Fruit fly (Drosophila melanogaster) whole organism, embryonic: ENCODE results near the gene Plap.

Experiments used
- Ada2b ChIP-seq: fragments of 200-800 bp; sonication (Bioruptor generic); IDR thresholded peaks from 2 replicates; pipeline ENCODE4 v1.3.6; 2022; ENCODE audit warnings: missing biosample characterization, missing genetic modification characterization
- Asciz ChIP-seq: fragments of 200-800 bp; sonication (Bioruptor generic); optimal IDR thresholded peaks from 2 replicates; lab custom pipeline; 2017; ENCODE audit warnings: missing biosample characterization, mild to moderate bottlenecking, missing genetic modification characterization, missing genetic modification reagents
- Atf3 ChIP-seq: fragments of 200-800 bp; sonication (Bioruptor generic); optimal IDR thresholded peaks from 3 replicates; lab custom pipeline; 2016; ENCODE audit warnings: missing biosample characterization, missing genetic modification characterization
- Awh ChIP-seq: fragments of 200-800 bp; sonication (Bioruptor generic); IDR thresholded peaks from 2 replicates; pipeline ENCODE4, ENCODE4 v1.3.6; 2022; ENCODE audit warnings: missing biosample characterization, missing genetic modification characterization
- CG11247 ChIP-seq: fragments of 200-800 bp; sonication (Bioruptor generic); IDR thresholded peaks from 2 replicates; pipeline ENCODE4 v1.3.6; 2022; ENCODE audit warnings: missing biosample characterization, missing genetic modification characterization
- CG12104 ChIP-seq: fragments of 200-800 bp; sonication (Bioruptor generic); optimal IDR thresholded peaks from 3 replicates; lab custom pipeline; 2016; ENCODE audit warnings: missing biosample characterization, missing genetic modification characterization
- CG12299 ChIP-seq: fragments of 200-800 bp; sonication (Bioruptor generic); optimal IDR thresholded peaks from 2 replicates; lab custom pipeline; 2018; ENCODE audit warnings: missing biosample characterization, mild to moderate bottlenecking, missing genetic modification characterization
- CG12769 ChIP-seq: fragments of 200-800 bp; sonication (Bioruptor generic); optimal IDR thresholded peaks from 2 replicates; lab custom pipeline; 2019; ENCODE audit warnings: missing biosample characterization, mild to moderate bottlenecking, missing genetic modification characterization, moderate library complexity
- CG13123 ChIP-seq: fragments of 200-800 bp; sonication (Bioruptor generic); optimal IDR thresholded peaks from 2 replicates; lab custom pipeline; 2016; ENCODE audit warnings: missing biosample characterization, missing genetic modification characterization
- CG13296 ChIP-seq: fragments of 200-800 bp; sonication (Bioruptor generic); optimal IDR thresholded peaks from 3 replicates; lab custom pipeline; 2018; ENCODE audit warnings: missing biosample characterization, mild to moderate bottlenecking, missing genetic modification characterization
- CG14965 ChIP-seq: fragments of 200-800 bp; sonication (Bioruptor generic); optimal IDR thresholded peaks from 2 replicates; lab custom pipeline; 2016; ENCODE audit warnings: missing biosample characterization, missing genetic modification characterization, borderline replicate concordance
- CG16813 ChIP-seq: fragments of 200-800 bp; sonication (Bioruptor generic); IDR thresholded peaks from 3 replicates; pipeline ENCODE4 v1.3.6; 2022; ENCODE audit warnings: missing biosample characterization, missing genetic modification characterization; ENCODE audit not compliant: partially characterized antibody
- CG17802 ChIP-seq: fragments of 200-800 bp; sonication (Bioruptor generic); optimal IDR thresholded peaks from 2 replicates; lab custom pipeline; 2018; ENCODE audit warnings: missing biosample characterization, mild to moderate bottlenecking, missing genetic modification characterization, moderate library complexity
- CG18764 ChIP-seq: fragments of 200-800 bp; sonication (Bioruptor generic); optimal IDR thresholded peaks from 3 replicates; lab custom pipeline; 2016; ENCODE audit warnings: missing biosample characterization, missing genetic modification characterization
- CG2116 ChIP-seq: fragments of 200-800 bp; sonication (Bioruptor generic); optimal IDR thresholded peaks from 3 replicates; lab custom pipeline; 2018; ENCODE audit warnings: missing biosample characterization, mild to moderate bottlenecking, missing genetic modification characterization
- CG31365 ChIP-seq: fragments of 200-800 bp; sonication (Bioruptor generic); optimal IDR thresholded peaks from 2 replicates; lab custom pipeline; 2018; ENCODE audit warnings: missing biosample characterization, mild to moderate bottlenecking, missing genetic modification characterization
- CG3163 ChIP-seq: fragments of 200-800 bp; sonication (Bioruptor generic); optimal IDR thresholded peaks from 3 replicates; lab custom pipeline; 2016; ENCODE audit warnings: missing biosample characterization, missing genetic modification characterization
- CG32767 ChIP-seq: fragments of 200-800 bp; sonication (Bioruptor generic); IDR thresholded peaks from 2 replicates; pipeline ENCODE4 v1.3.6; 2022; ENCODE audit warnings: missing biosample characterization, missing genetic modification characterization
- CG6254 ChIP-seq: fragments of 200-800 bp; sonication (Bioruptor generic); optimal IDR thresholded peaks from 3 replicates; lab custom pipeline; 2017; ENCODE audit warnings: mild to moderate bottlenecking, missing biosample characterization, missing genetic modification reagents, missing genetic modification characterization
- CG7786 ChIP-seq: fragments of 200-800 bp; sonication (Bioruptor generic); optimal IDR thresholded peaks from 2 replicates; lab custom pipeline; 2016; ENCODE audit warnings: missing biosample characterization, missing genetic modification characterization
- CG7963 ChIP-seq: fragments of 200-800 bp; sonication (Bioruptor generic); IDR thresholded peaks from 3 replicates; pipeline ENCODE4 v1.3.6; 2022; ENCODE audit warnings: missing biosample characterization, missing genetic modification characterization; ENCODE audit not compliant: partially characterized antibody
- CHES-1-like ChIP-seq: fragments of 200-800 bp; sonication (Bioruptor generic); optimal IDR thresholded peaks from 2 replicates; lab custom pipeline; 2016; ENCODE audit warnings: missing biosample characterization, missing genetic modification characterization
- Deaf1 ChIP-seq: fragments of 200-800 bp; optimal IDR thresholded peaks from 3 replicates; lab custom pipeline; 2019; ENCODE audit warnings: missing biosample characterization, mild to moderate bottlenecking, missing genetic modification characterization, moderate library complexity
- Doc2 ChIP-seq: fragments of 200-800 bp; sonication (Bioruptor generic); IDR thresholded peaks from 2 replicates; pipeline ENCODE4 v1.3.6; 2022; ENCODE audit warnings: missing biosample characterization, missing genetic modification characterization
- Dp ChIP-seq: fragments of 200-800 bp; sonication (Bioruptor generic); optimal IDR thresholded peaks from 2 replicates; lab custom pipeline; 2018; ENCODE audit warnings: missing biosample characterization, mild to moderate bottlenecking, missing genetic modification characterization, moderate library complexity
- Lhr ChIP-seq: fragments of 200-800 bp; sonication (Bioruptor generic); optimal IDR thresholded peaks from 3 replicates; lab custom pipeline; 2017; ENCODE audit warnings: mild to moderate bottlenecking, missing biosample characterization, missing genetic modification reagents, missing genetic modification characterization
- Lim3 ChIP-seq: fragments of 200-800 bp; sonication (Bioruptor generic); IDR thresholded peaks from 2 replicates; pipeline ENCODE4 v1.3.6; 2022; ENCODE audit warnings: missing biosample characterization, missing genetic modification characterization
- Med ChIP-seq: fragments of 200-800 bp; sonication (Bioruptor generic); peaks from one replicate; lab custom pipeline; 2016; ENCODE audit warnings: missing biosample characterization, missing genetic modification characterization, mild to moderate bottlenecking, inconsistent platforms, moderate library complexity
- Meics ChIP-seq: fragments of 200-800 bp; sonication (Bioruptor generic); optimal IDR thresholded peaks from 2 replicates; lab custom pipeline; 2017; ENCODE audit warnings: missing biosample characterization, mild to moderate bottlenecking, missing genetic modification characterization
- Nf-YC ChIP-seq: fragments of 200-800 bp; optimal IDR thresholded peaks from 3 replicates; lab custom pipeline; 2019; ENCODE audit warnings: missing biosample characterization, mild to moderate bottlenecking, missing genetic modification characterization, moderate library complexity
- Sry-β ChIP-seq: fragments of 200-800 bp; sonication (Bioruptor generic); optimal IDR thresholded peaks from 2 replicates; lab custom pipeline; 2018; ENCODE audit warnings: missing biosample characterization, mild to moderate bottlenecking, missing genetic modification characterization, moderate library complexity
- al ChIP-seq: fragments of 200-800 bp; sonication (Bioruptor generic); IDR thresholded peaks from 2 replicates; pipeline ENCODE4 v1.3.6; 2022; ENCODE audit warnings: missing biosample characterization, missing genetic modification characterization
- chif ChIP-seq, 2 experiments: fragments of 200-800 bp; sonication (Bioruptor generic); optimal IDR thresholded peaks; 3 replicates each; lab custom pipeline; 2016; ENCODE audit warnings: missing biosample characterization in 2 of 2, missing genetic modification characterization in 2 of 2
- ems ChIP-seq: fragments of 200-800 bp; sonication (Bioruptor generic); optimal IDR thresholded peaks from 3 replicates; lab custom pipeline; 2016; ENCODE audit warnings: missing biosample characterization, missing genetic modification characterization
- exex ChIP-seq: fragments of 200-800 bp; sonication (Bioruptor generic); optimal IDR thresholded peaks from 4 replicates; lab custom pipeline; 2018; ENCODE audit warnings: missing biosample characterization, mild to moderate bottlenecking, missing genetic modification characterization, moderate library complexity
- fd102C ChIP-seq: fragments of 200-800 bp; sonication (Bioruptor generic); optimal IDR thresholded peaks from 2 replicates; lab custom pipeline; 2018; ENCODE audit warnings: missing biosample characterization, mild to moderate bottlenecking, missing genetic modification characterization, moderate library complexity
- her ChIP-seq: fragments of 200-800 bp; sonication (Bioruptor generic); optimal IDR thresholded peaks from 2 replicates; lab custom pipeline; 2016; ENCODE audit warnings: missing biosample characterization, missing genetic modification characterization
- ken ChIP-seq: fragments of 200-800 bp; sonication (Bioruptor generic); IDR thresholded peaks from 3 replicates; pipeline ENCODE4 v1.3.6; 2022; ENCODE audit warnings: missing biosample characterization, missing genetic modification characterization
- mirr ChIP-seq: fragments of 200-800 bp; sonication (Bioruptor generic); optimal IDR thresholded peaks from 3 replicates; lab custom pipeline; 2018; ENCODE audit warnings: missing biosample characterization, mild to moderate bottlenecking, missing genetic modification characterization
- nmo ChIP-seq: fragments of 200-800 bp; sonication (Bioruptor generic); optimal IDR thresholded peaks from 2 replicates; lab custom pipeline; 2018; ENCODE audit warnings: missing biosample characterization, mild to moderate bottlenecking, missing genetic modification characterization, moderate library complexity
- org-1 ChIP-seq: fragments of 200-800 bp; sonication (Bioruptor generic); optimal IDR thresholded peaks from 2 replicates; lab custom pipeline; 2017; ENCODE audit warnings: missing biosample characterization, missing genetic modification characterization
- pb ChIP-seq: fragments of 200-800 bp; sonication (Bioruptor generic); optimal IDR thresholded peaks from 3 replicates; lab custom pipeline; 2016; ENCODE audit warnings: missing biosample characterization, missing genetic modification characterization
- pfk ChIP-seq: fragments of 200-800 bp; sonication (Bioruptor generic); optimal IDR thresholded peaks from 2 replicates; lab custom pipeline; 2018; ENCODE audit warnings: missing biosample characterization, mild to moderate bottlenecking, missing genetic modification characterization, moderate library complexity
- pros ChIP-seq: fragments of 200-800 bp; sonication (Bioruptor generic); optimal IDR thresholded peaks from 3 replicates; lab custom pipeline; 2019; ENCODE audit warnings: missing biosample characterization, mild to moderate bottlenecking, missing genetic modification characterization, moderate library complexity
- rib ChIP-seq: fragments of 200-800 bp; sonication (Bioruptor generic); IDR thresholded peaks from 2 replicates; pipeline ENCODE4 v1.3.6; 2022; ENCODE audit warnings: missing biosample characterization, missing genetic modification characterization
- scrt ChIP-seq: fragments of 200-800 bp; sonication (Bioruptor generic); optimal IDR thresholded peaks from 2 replicates; lab custom pipeline; 2018; ENCODE audit warnings: missing biosample characterization, mild to moderate bottlenecking, missing genetic modification characterization, moderate library complexity
- slou ChIP-seq: fragments of 200-800 bp; sonication (Bioruptor generic); optimal IDR thresholded peaks from 3 replicates; lab custom pipeline; 2016; ENCODE audit warnings: missing biosample characterization, missing genetic modification characterization
- sna ChIP-seq: fragments of 200-800 bp; sonication (Bioruptor generic); IDR thresholded peaks from 2 replicates; pipeline ENCODE4 v1.3.6; 2022; ENCODE audit warnings: missing biosample characterization, missing genetic modification characterization; ENCODE audit not compliant: partially characterized antibody
- tx ChIP-seq: fragments of 200-800 bp; sonication (Bioruptor generic); optimal IDR thresholded peaks from 2 replicates; lab custom pipeline; 2016; ENCODE audit warnings: missing biosample characterization, missing genetic modification characterization
- wor ChIP-seq: fragments of 200-800 bp; sonication (Bioruptor generic); IDR thresholded peaks from 2 replicates; pipeline ENCODE4 v1.3.6; 2022; ENCODE audit warnings: missing biosample characterization, missing genetic modification characterization

Plap gene

dm6 chr2L:1172704-1173107, 2.5 kb upstream of the Plap start, which contains the start of the genes Charon and CG4887 (continued):
- TF ChIP-seq fd102C (GFP tag; lab: Kevin White, UChicago) (no peak), CG7786 (GFP tag; lab: Kevin White, UChicago) (peak; percentile 88), CG16813 (GFP tag; lab: Robert Waterston, UW) (peak; percentile 75), CG11247 (GFP tag; lab: Robert Waterston, UW) (peak; percentile 79), Ada2b (GFP tag; lab: Robert Waterston, UW) (peak; percentile 65), slou (GFP tag; lab: Kevin White, UChicago) (peak; percentile 84), CG6254 (GFP tag; lab: Kevin White, UChicago) (no peak), CG18764 (GFP tag; lab: Kevin White, UChicago) (no peak), Lim3 (GFP tag; lab: Robert Waterston, UW) (no peak), pfk (GFP tag; lab: Kevin White, UChicago) (peak; percentile 22), tx (GFP tag; lab: Kevin White, UChicago) (peak; percentile 79), CG14965 (GFP tag; lab: Kevin White, UChicago) (no peak), Sry-β (GFP tag; lab: Kevin White, UChicago) (no peak), CG7963 (GFP tag; lab: Robert Waterston, UW) (0 out of 3 replicates have a peak, but pooled peaks have one; percentile 28), CG13123 (GFP tag; lab: Kevin White, UChicago) (peak; percentile 70), CG31365 (tag; lab: Kevin White, UChicago) (no peak), Doc2 (GFP tag; lab: Robert Waterston, UW) (0 out of 2 replicates have a peak, but pooled peaks have one; percentile 41), wor (GFP tag; lab: Robert Waterston, UW) (peak; percentile 57; the same call in 1 of the 2 replicates), CHES-1-like (peak; percentile 91), exex (tag; lab: Kevin White, UChicago) (no peak), CG3163 (peak; percentile 52), scrt (no peak), Atf3 (GFP tag; lab: Kevin White, UChicago) (peak; percentile 76), mirr (GFP tag; lab: Kevin White, UChicago) (peak; percentile 5), Nf-YC (tag; lab: Kevin White, UChicago) (no peak), CG13296 (GFP tag; lab: Kevin White, UChicago) (peak; percentile 78), ken (peak; percentile 77), org-1 (peak; percentile 51), chif (GFP tag; optimal IDR thresholded peaks at IDR 0.05; lab: Kevin White, UChicago) (peak; percentile 75 to 84), ems (GFP tag; lab: Kevin White, UChicago) (peak; percentile 88), CG12299 (peak; percentile 71), CG12104 (GFP tag; lab: Kevin White, UChicago) (peak; percentile 68), Deaf1 (tag; lab: Kevin White, UChicago) (peak; percentile 44), al (GFP tag; lab: Robert Waterston, UW) (peak; percentile 82), nmo (peak; percentile 89), her (GFP tag; lab: Kevin White, UChicago) (peak; percentile 27), pb (GFP tag; lab: Kevin White, UChicago) (peak; percentile 55), Asciz (GFP tag; lab: Kevin White, UChicago) (no peak), Meics (peak; percentile 75), Med (GFP tag; lab: Kevin White, UChicago) (peak; percentile 96), CG17802 (peak; percentile 43), Awh (0 out of 2 replicates have a peak, but pooled peaks have one; percentile 19), CG32767 (GFP tag; lab: Robert Waterston, UW) (peak; percentile 49; the same call in 1 of the 2 replicates), Dp (GFP tag; lab: Kevin White, UChicago) (peak; percentile 33), sna (GFP tag; lab: Robert Waterston, UW) (peak; percentile 69), Lhr (GFP tag; lab: Kevin White, UChicago) (peak; percentile 67), CG2116 (peak; percentile 73), CG12769 (no peak), pros (GFP tag; lab: Kevin White, UChicago) (no peak), rib (peak; percentile 66)
